Worm (Caenorhabditis elegans) whole organism, late embryonic: ENCODE measurements around the gene klp-13.

Experiments
- T23F11.4 ChIP-seq: fragments of 200-800 bp; sonication (Bioruptor generic); optimal IDR thresholded peaks from 2 replicates; lab custom pipeline; 2018; ENCODE audit warnings: mild to moderate bottlenecking, missing genetic modification characterization, missing compliant biosample characterization
- dmd-4 ChIP-seq: sonication (generic microtip); optimal IDR thresholded peaks from 2 replicates; lab custom pipeline; 2016; ENCODE audit warnings: borderline replicate concordance, missing genetic modification characterization, missing compliant biosample characterization
- fax-1 ChIP-seq: sonication (generic microtip); optimal IDR thresholded peaks from 2 replicates; lab custom pipeline; 2016; ENCODE audit warnings: missing genotype, missing genetic modification characterization, missing compliant biosample characterization
- nfya-1 ChIP-seq: sonication (generic microtip); optimal IDR thresholded peaks from 2 replicates; lab custom pipeline; 2017; ENCODE audit warnings: missing genetic modification characterization, mild to moderate bottlenecking, missing compliant biosample characterization, antibody characterized with exemption, moderate library complexity
- nhr-232 ChIP-seq: sonication (generic microtip); optimal IDR thresholded peaks from 2 replicates; lab custom pipeline; 2016; ENCODE audit warnings: missing genetic modification characterization, missing compliant biosample characterization
- pqm-1 ChIP-seq: sonication (generic microtip); optimal IDR thresholded peaks from 2 replicates; lab custom pipeline; 2016; ENCODE audit warnings: missing genetic modification characterization, missing compliant biosample characterization
- sox-4 ChIP-seq: sonication (generic microtip); optimal IDR thresholded peaks from 2 replicates; lab custom pipeline; 2017; ENCODE audit warnings: mild to moderate bottlenecking, missing genetic modification characterization, inconsistent platforms, missing compliant biosample characterization
- unc-42 ChIP-seq: sonication (generic microtip); optimal IDR thresholded peaks from 2 replicates; lab custom pipeline; 2016; ENCODE audit warnings: missing genotype, missing genetic modification characterization, missing compliant biosample characterization
- unc-55 ChIP-seq: sonication (generic microtip); optimal IDR thresholded peaks from 2 replicates; lab custom pipeline; 2017; ENCODE audit warnings: missing biosample characterization, missing genetic modification reagents, missing genetic modification characterization
- unc-86 ChIP-seq: sonication (generic microtip); optimal IDR thresholded peaks from 2 replicates; lab custom pipeline; 2016; ENCODE audit warnings: missing genetic modification characterization, missing compliant biosample characterization

DNA sequence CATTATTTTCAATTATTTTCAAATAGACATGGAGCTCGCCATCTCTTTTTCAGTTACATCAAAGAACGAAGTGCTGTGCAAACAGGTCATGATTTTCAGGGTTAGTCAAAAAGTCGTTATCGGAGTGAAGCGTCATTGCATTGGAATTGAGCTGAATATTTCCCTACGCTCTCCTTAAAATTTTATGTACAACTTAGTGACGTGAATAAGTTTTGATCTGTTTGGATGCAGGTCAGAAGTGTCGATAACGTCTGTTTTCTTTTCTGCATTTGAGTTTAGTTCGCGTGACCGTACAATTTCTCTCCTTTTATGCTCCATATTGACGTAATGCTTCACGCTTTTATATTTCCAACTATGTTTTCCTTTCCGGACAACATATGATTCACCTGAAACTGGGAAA is 40.2 kb downstream of the klp-13 start:
- no peak for TF ChIP-seq dmd-4 (tag; lab: Kevin White, UChicago)
- TF ChIP-seq unc-86 (tag; lab: Kevin White, UChicago): no peak
- no peak for TF ChIP-seq fax-1 (tag; lab: Kevin White, UChicago)
- no peak for TF ChIP-seq nfya-1 (tag; lab: Kevin White, UChicago)
- no peak for TF ChIP-seq T23F11.4
- TF ChIP-seq sox-4 (tag; lab: Kevin White, UChicago): no peak
- TF ChIP-seq unc-42: no peak
- TF ChIP-seq pqm-1: no peak
- TF ChIP-seq nhr-232 (tag; lab: Kevin White, UChicago): no peak
- TF ChIP-seq unc-55 (GFP tag; lab: Kevin White, UChicago): no peak
